Fruit fly (Drosophila melanogaster): Measurements from ENCODE around the gene Rpn12.

The Rpn12 gene

DNA sequence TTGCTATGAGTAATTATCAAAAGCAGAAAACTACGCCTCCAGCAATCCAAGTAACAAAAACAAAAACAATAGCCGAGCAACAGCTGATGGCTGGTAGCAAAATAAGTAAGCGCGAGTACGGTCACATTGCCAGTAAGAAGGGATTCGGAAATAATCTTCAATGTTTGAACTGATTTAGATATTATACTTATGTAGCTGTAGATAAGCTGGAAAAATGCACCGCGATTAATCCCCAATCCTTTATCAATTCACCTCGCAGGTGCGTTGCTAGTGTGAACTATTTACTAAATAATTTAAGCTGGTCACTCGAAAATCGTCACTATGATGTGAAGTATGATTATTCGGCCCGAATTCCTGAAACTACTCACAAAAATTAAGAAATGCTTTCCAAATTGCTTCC lies 4.2 kb downstream of the Rpn12 start, which contains the start of the genes Syx8 and CG32163:
Gene Syx8 (minus strand): TSS at position 69 of the 400 bp plus-strand sequence.
Gene CG32163 (plus strand): TSS at position 169 of the 400 bp plus-strand sequence.
- no peak for TF ChIP-seq CG17806 (tag; optimal IDR thresholded peaks at IDR 0.05)
- TF ChIP-seq fd96Ca (GFP tag; IDR thresholded peaks at IDR 0.05) = no peak
- no peak for TF ChIP-seq gl (tag; optimal IDR thresholded peaks at IDR 0.05)
- no peak for TF ChIP-seq EcR (GFP tag; optimal IDR thresholded peaks at IDR 0.05)
- TF ChIP-seq CG9948 (tag; optimal IDR thresholded peaks at IDR 0.05) = no peak
- TF ChIP-seq CG15710 (tag; optimal IDR thresholded peaks at IDR 0.05) = no peak
- TF ChIP-seq rn (GFP tag; IDR thresholded peaks at IDR 0.05) = no peak
- no peak for TF ChIP-seq Ets98B (GFP tag; IDR thresholded peaks at IDR 0.05)
- TF ChIP-seq Snoo (tag; optimal IDR thresholded peaks at IDR 0.05) = no peak
- TF ChIP-seq Pif1B (GFP tag; optimal IDR thresholded peaks at IDR 0.05) = no peak
- TF ChIP-seq CG14655 (GFP tag; optimal IDR thresholded peaks at IDR 0.05) = no peak
- no peak for TF ChIP-seq CG4496 (GFP tag; IDR thresholded peaks at IDR 0.05)
- TF ChIP-seq CG32121 (GFP tag; IDR thresholded peaks at IDR 0.05) = no peak
- TF ChIP-seq CG8159 (tag; optimal IDR thresholded peaks at IDR 0.05) = no peak
- no peak for TF ChIP-seq CG8301 (tag; optimal IDR thresholded peaks at IDR 0.05)
- TF ChIP-seq CG10348 (GFP tag; IDR thresholded peaks at IDR 0.05) = no peak

DNA sequence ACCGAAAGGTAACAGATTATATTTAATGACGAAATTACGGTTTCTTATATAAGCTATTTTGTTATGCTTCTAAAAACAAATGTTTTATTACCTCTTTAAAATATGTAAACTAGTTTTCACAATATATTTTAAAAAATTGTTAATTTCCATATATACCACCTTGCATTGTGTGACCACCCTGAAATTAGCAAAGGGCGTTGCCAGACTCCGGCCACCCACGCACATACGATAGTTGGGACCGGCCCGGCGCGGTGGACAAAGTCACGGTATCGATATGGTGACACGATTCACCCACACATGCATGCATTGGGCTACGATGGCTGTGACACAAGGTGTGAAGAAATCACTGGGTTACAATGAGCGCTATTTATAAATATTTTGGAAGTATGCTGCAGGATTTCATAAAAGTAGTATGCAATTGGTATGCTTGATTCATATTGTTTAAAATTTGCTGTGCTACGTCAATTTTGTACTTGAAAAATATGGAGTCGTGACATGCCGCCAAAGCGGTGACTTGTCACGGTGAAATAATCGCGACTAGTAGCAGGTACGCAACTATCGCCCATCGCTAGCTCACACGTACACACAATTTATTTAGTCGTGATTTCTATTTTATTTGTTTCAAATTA lies 5.3 kb downstream of the Rpn12 start:
- TF ChIP-seq Ets98B (GFP tag; IDR thresholded peaks at IDR 0.05) (peak; percentile 62), CG17806 (tag; optimal IDR thresholded peaks at IDR 0.05) (peak; percentile 6), Snoo (tag; optimal IDR thresholded peaks at IDR 0.05) (peak; percentile 8), CG14655 (GFP tag; optimal IDR thresholded peaks at IDR 0.05) (no peak), CG13204 (GFP tag; optimal IDR thresholded peaks at IDR 0.05) (no peak), CG8159 (tag; optimal IDR thresholded peaks at IDR 0.05) (peak; percentile 45), EcR (GFP tag; optimal IDR thresholded peaks at IDR 0.05) (no peak), CG8301 (tag; optimal IDR thresholded peaks at IDR 0.05) (no peak), rn (GFP tag; IDR thresholded peaks at IDR 0.05) (no peak), fd96Ca (GFP tag; IDR thresholded peaks at IDR 0.05) (0 out of 3 replicates have a peak, but pooled peaks have one; percentile 41), CG32121 (GFP tag; IDR thresholded peaks at IDR 0.05) (peak; percentile 60), CG34367 (tag; optimal IDR thresholded peaks at IDR 0.05) (no peak), CG12605 (GFP tag; IDR thresholded peaks at IDR 0.05) (peak; percentile 49; the same call in 1 of the 2 replicates), CG4496 (GFP tag; IDR thresholded peaks at IDR 0.05) (peak; percentile 73; the same call in 2 of the 3 replicates), CG9948 (tag; optimal IDR thresholded peaks at IDR 0.05) (no peak), gl (tag; optimal IDR thresholded peaks at IDR 0.05) (no peak), Pif1A (GFP tag; optimal IDR thresholded peaks at IDR 0.05) (no peak), Pif1B (GFP tag; optimal IDR thresholded peaks at IDR 0.05) (no peak), CG10348 (GFP tag; IDR thresholded peaks at IDR 0.05) (no peak), CG15710 (tag; optimal IDR thresholded peaks at IDR 0.05) (peak; percentile 45)

DNA sequence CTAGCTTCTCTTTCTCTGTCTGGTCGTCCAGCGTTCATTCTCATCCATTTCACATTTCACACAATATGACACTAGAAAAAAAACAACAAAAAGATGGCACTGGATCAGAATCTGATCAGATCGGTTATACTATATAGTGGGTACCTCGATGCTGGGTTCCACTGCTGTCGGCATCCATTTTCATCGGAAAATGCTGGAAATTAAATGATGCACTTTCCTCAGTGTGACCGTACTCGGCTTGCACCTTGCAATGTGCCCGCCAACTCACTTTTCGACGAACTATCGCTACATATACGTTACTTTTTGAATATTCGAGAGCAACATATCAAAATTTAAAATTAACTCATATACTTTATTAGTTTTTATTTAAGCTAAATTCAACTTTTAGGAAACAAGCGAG lies 8.0 kb downstream of the Rpn12 start, which contains the start of gene tra:
Gene tra (minus strand): TSS at position 191 of the 400 bp plus-strand sequence.
- TF ChIP-seq CG13204 (GFP tag; optimal IDR thresholded peaks at IDR 0.05) (no peak), EcR (GFP tag; optimal IDR thresholded peaks at IDR 0.05) (no peak), D1 (tag; optimal IDR thresholded peaks at IDR 0.05) (no peak), CG9948 (tag; optimal IDR thresholded peaks at IDR 0.05) (no peak)

DNA sequence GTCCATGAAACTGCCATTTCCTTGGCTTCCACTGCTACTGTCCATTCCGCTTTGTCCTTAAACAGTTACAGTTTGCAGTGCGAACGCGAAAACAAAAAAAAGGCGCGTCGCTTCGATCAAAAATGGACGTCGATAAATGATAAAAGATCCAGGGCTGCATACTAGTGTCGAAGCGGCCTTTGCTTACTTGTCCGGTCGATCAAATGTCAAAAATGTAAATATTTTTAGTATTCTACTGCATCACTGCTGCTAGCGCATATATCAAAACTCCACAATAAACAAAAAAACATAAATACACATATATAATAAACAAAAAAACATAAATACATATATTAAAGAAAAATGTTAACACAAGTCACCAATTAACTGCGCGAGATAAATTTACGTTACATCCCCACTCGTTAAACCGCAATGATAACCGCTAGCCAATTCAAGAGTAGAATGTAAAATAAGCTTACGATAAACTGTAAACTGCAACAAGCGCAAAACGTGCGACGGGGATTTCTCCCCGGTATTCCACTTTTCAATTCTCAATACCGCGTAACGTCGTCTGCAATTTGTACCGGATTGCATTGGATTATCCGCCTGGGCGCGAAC lies 12.2 kb downstream of the Rpn12 start, which contains the start of the genes spd-2 and Apl:
Gene spd-2 (minus strand): TSS at position 93 of the 597 bp plus-strand sequence.
Gene Apl (plus strand): TSS at position 260 of the 597 bp plus-strand sequence.
- TF ChIP-seq fd96Ca (GFP tag; IDR thresholded peaks at IDR 0.05) = no peak
- TF ChIP-seq CG12605 (GFP tag; IDR thresholded peaks at IDR 0.05) = no peak
- TF ChIP-seq CG34367 (tag; optimal IDR thresholded peaks at IDR 0.05) = no peak
- no peak for TF ChIP-seq EcR (GFP tag; optimal IDR thresholded peaks at IDR 0.05)
- TF ChIP-seq CG15710 (tag; optimal IDR thresholded peaks at IDR 0.05) = no peak
- TF ChIP-seq D1 (tag; optimal IDR thresholded peaks at IDR 0.05) = no peak
- TF ChIP-seq Snoo (tag; optimal IDR thresholded peaks at IDR 0.05) = no peak
- TF ChIP-seq Pif1A (GFP tag; optimal IDR thresholded peaks at IDR 0.05) = no peak
- no peak for TF ChIP-seq CG8301 (tag; optimal IDR thresholded peaks at IDR 0.05)
- no peak for TF ChIP-seq Ets98B (GFP tag; IDR thresholded peaks at IDR 0.05)
- no peak for TF ChIP-seq CG13204 (GFP tag; optimal IDR thresholded peaks at IDR 0.05)

DNA sequence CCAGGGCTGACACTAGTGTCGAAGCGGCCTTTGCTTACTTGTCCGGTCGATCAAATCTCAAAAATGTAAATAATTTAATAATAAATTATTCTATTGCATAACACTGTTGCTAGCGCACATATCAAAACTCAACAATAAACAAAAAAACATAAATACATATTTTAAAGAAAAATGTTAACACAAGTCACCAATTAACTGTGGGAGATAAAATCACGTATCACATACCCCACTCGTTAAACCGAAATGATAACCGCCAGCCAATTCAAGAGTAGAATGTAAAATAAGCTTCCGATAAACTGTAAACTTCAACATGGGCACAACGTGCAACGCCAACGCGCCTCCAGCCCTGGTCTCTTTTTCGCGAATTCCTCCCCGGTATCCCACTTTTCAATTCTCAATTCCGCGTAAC lies 19.9 kb downstream of the Rpn12 start, which contains the start of gene Arts:
Gene Arts (plus strand): TSS at position 116 of the 409 bp plus-strand sequence.
- no peak for TF ChIP-seq D1 (tag; optimal IDR thresholded peaks at IDR 0.05)
- TF ChIP-seq CG9948 (tag; optimal IDR thresholded peaks at IDR 0.05) = no peak
- no peak for TF ChIP-seq CG10348 (GFP tag; IDR thresholded peaks at IDR 0.05)
- no peak for TF ChIP-seq rn (GFP tag; IDR thresholded peaks at IDR 0.05)
- no peak for TF ChIP-seq Pif1B (GFP tag; optimal IDR thresholded peaks at IDR 0.05)
- no peak for TF ChIP-seq CG8301 (tag; optimal IDR thresholded peaks at IDR 0.05)
- no peak for TF ChIP-seq CG13204 (GFP tag; optimal IDR thresholded peaks at IDR 0.05)
- TF ChIP-seq Pif1A (GFP tag; optimal IDR thresholded peaks at IDR 0.05) = no peak
- peak; percentile 1 for TF ChIP-seq CG17806 (tag; optimal IDR thresholded peaks at IDR 0.05)
- TF ChIP-seq CG34367 (tag; optimal IDR thresholded peaks at IDR 0.05) = peak; percentile 17
- no peak for TF ChIP-seq EcR (GFP tag; optimal IDR thresholded peaks at IDR 0.05)
- no peak for TF ChIP-seq CG32121 (GFP tag; IDR thresholded peaks at IDR 0.05)
- TF ChIP-seq CG12605 (GFP tag; IDR thresholded peaks at IDR 0.05) = no peak
- TF ChIP-seq CG15710 (tag; optimal IDR thresholded peaks at IDR 0.05) = peak; percentile 28
- no peak for TF ChIP-seq fd96Ca (GFP tag; IDR thresholded peaks at IDR 0.05)
- TF ChIP-seq CG14655 (GFP tag; optimal IDR thresholded peaks at IDR 0.05) = peak; percentile 47
- TF ChIP-seq Ets98B (GFP tag; IDR thresholded peaks at IDR 0.05) = no peak
- TF ChIP-seq CG8159 (tag; optimal IDR thresholded peaks at IDR 0.05) = peak; percentile 43
- peak; percentile 11 for TF ChIP-seq Snoo (tag; optimal IDR thresholded peaks at IDR 0.05)
- no peak for TF ChIP-seq gl (tag; optimal IDR thresholded peaks at IDR 0.05)
- no peak for TF ChIP-seq CG4496 (GFP tag; IDR thresholded peaks at IDR 0.05)

All from whole organism, pupa.